Worm (Caenorhabditis elegans) whole organism, L2 larva: ENCODE data around the gene Y59H11AM.4.

ENCODE experiments used
- C34F6.9 ChIP-seq: fragments of 150-350 bp; optimal IDR thresholded peaks from 2 replicates; lab custom pipeline; 2014; ENCODE audit warnings: missing biosample characterization, missing genetic modification characterization
- R02D3.7 ChIP-seq: fragments of 150-350 bp; optimal IDR thresholded peaks from 2 replicates; lab custom pipeline; 2014; ENCODE audit warnings: missing biosample characterization, missing genetic modification characterization
- ceh-82 ChIP-seq: fragments of 150-350 bp; optimal IDR thresholded peaks from 2 replicates; lab custom pipeline; 2014; ENCODE audit warnings: missing biosample characterization, missing genetic modification characterization
- egl-27 ChIP-seq: sonication (generic microtip); optimal IDR thresholded peaks from 3 replicates; lab custom pipeline; 2017; ENCODE audit warnings: missing biosample characterization, missing genetic modification reagents, missing genetic modification characterization
- elt-1 ChIP-seq: fragments of 150-350 bp; optimal IDR thresholded peaks from 2 replicates; lab custom pipeline; 2014; ENCODE audit warnings: missing biosample characterization, missing genetic modification characterization
- elt-3 ChIP-seq: sonication (generic microtip); optimal IDR thresholded peaks from 2 replicates; lab custom pipeline; 2017; ENCODE audit warnings: missing biosample characterization, missing genetic modification characterization
- lsy-2 ChIP-seq, 2 experiments: fragments of 150-350 bp in 1 of 2; sonication (generic microtip) in 1 of 2; optimal IDR thresholded peaks; 2 replicates each; lab custom pipeline; 2014 to 2017; ENCODE audit warnings: missing biosample characterization in 2 of 2, missing genetic modification characterization in 2 of 2
- mab-5 ChIP-seq: fragments of 150-350 bp; optimal IDR thresholded peaks from 2 replicates; lab custom pipeline; 2014; ENCODE audit warnings: missing biosample characterization, missing genetic modification characterization
- mbf-1 ChIP-seq: sonication (generic microtip); optimal IDR thresholded peaks from 2 replicates; lab custom pipeline; 2017; ENCODE audit warnings: missing biosample characterization, missing genetic modification characterization
- nhr-10 ChIP-seq: sonication (generic microtip); optimal IDR thresholded peaks from 2 replicates; lab custom pipeline; 2017; ENCODE audit warnings: missing biosample characterization, missing genetic modification characterization
- nhr-23 ChIP-seq: fragments of 150-350 bp; optimal IDR thresholded peaks from 2 replicates; lab custom pipeline; 2014; ENCODE audit warnings: missing biosample characterization, missing genetic modification reagents, missing genetic modification characterization
- peb-1 ChIP-seq: fragments of 150-350 bp; optimal IDR thresholded peaks from 2 replicates; lab custom pipeline; 2014; ENCODE audit warnings: missing biosample characterization, missing genetic modification characterization

The Y59H11AM.4 gene

ce11 chrIV:8520594-8520993 is 49.6 kb downstream of the Y59H11AM.4 start, which contains the start of gene pkg-2:
pkg-2 (plus strand) TSS chrIV:8520894.
- no peak for TF ChIP-seq nhr-10 (tag; lab: Kevin White, UChicago)
- TF ChIP-seq mab-5 (tag; lab: Kevin White, UChicago) = no peak
- TF ChIP-seq elt-1 (tag; lab: Kevin White, UChicago) = no peak
- TF ChIP-seq nhr-23 (tag; lab: Kevin White, UChicago) = no peak
- TF ChIP-seq ceh-82 (tag; lab: Kevin White, UChicago) = no peak
- TF ChIP-seq C34F6.9 = no peak
- TF ChIP-seq R02D3.7 (tag; lab: Kevin White, UChicago) = no peak
- no peak for TF ChIP-seq peb-1

- no peak for TF ChIP-seq egl-27
- no peak for TF ChIP-seq elt-3
- no peak for TF ChIP-seq lsy-2 (tag; optimal IDR thresholded peaks at IDR 0.05; lab: Kevin White, UChicago)
- no peak for TF ChIP-seq mbf-1 (tag; lab: Kevin White, UChicago)
- TF ChIP-seq C34F6.9 = no peak
Observed at ce11 chrIV:8519949-8520348, 50.2 kb downstream of the Y59H11AM.4 start.
